Worm (Caenorhabditis elegans) whole organism, midembryonic: Measurements from ENCODE around the gene col-176.

ENCODE experiments used
- T22C8.4 ChIP-seq: fragments of 200-800 bp; sonication (Bioruptor generic); IDR thresholded peaks from 2 replicates; pipeline ENCODE4 v1.3.6; 2022; ENCODE audit warnings: missing genetic modification characterization, missing compliant biosample characterization
- cog-1 ChIP-seq: sonication (generic microtip); optimal IDR thresholded peaks from 2 replicates; lab custom pipeline; 2016; ENCODE audit warnings: missing genetic modification characterization, missing compliant biosample characterization
- flt-1 ChIP-seq: fragments of 200-800 bp; sonication (Bioruptor generic); IDR thresholded peaks from 2 replicates; pipeline ENCODE4 v1.3.6; 2022; ENCODE audit warnings: missing genetic modification characterization, missing compliant biosample characterization
- klf-2 ChIP-seq: fragments of 200-800 bp; sonication (Bioruptor generic); conservative IDR thresholded peaks from 2 replicates; pipeline ENCODE4 v1.3.6; 2022; ENCODE audit warnings: missing genetic modification reagents, missing genetic modification characterization, missing compliant biosample characterization
- med-1 ChIP-seq: sonication (generic microtip); optimal IDR thresholded peaks from 2 replicates; lab custom pipeline; 2017; ENCODE audit warnings: missing genetic modification characterization, mild to moderate bottlenecking, missing compliant biosample characterization, antibody characterized with exemption, missing genetic modification reagents; ENCODE audit not compliant: insufficient read depth
- ref-1 ChIP-seq: fragments of 200-800 bp; sonication (Bioruptor generic); conservative IDR thresholded peaks from 2 replicates; pipeline ENCODE4 v1.3.6; 2022; ENCODE audit warnings: missing genetic modification reagents, missing genetic modification characterization, missing compliant biosample characterization
- tab-1 ChIP-seq: fragments of 200-800 bp; sonication (Bioruptor generic); IDR thresholded peaks from 2 replicates; pipeline ENCODE4 v1.3.6; 2022; ENCODE audit warnings: missing genetic modification characterization, missing compliant biosample characterization
- ztf-23 ChIP-seq: fragments of 200-800 bp; sonication (Bioruptor generic); IDR thresholded peaks from 2 replicates; pipeline ENCODE4 v1.3.6; 2022; ENCODE audit warnings: missing genetic modification reagents, missing genetic modification characterization, missing compliant biosample characterization
- ztf-29 ChIP-seq: fragments of 200-800 bp; sonication (Bioruptor generic); IDR thresholded peaks from 2 replicates; pipeline ENCODE4 v1.3.6; 2022; ENCODE audit warnings: missing genetic modification reagents, missing genetic modification characterization, missing compliant biosample characterization

col-176 gene

ce11 chrX:10083272-10083671 is 5.9 kb downstream of the col-176 start:
- TF ChIP-seq tab-1 (GFP tag; lab: Robert Waterston, UW) (no peak), ref-1 (GFP tag; lab: Robert Waterston, UW) (no peak), flt-1 (no peak), T22C8.4 (GFP tag; lab: Robert Waterston, UW) (no peak), cog-1 (tag; lab: Kevin White, UChicago) (no peak), med-1 (GFP tag; lab: Kevin White, UChicago) (no peak), ztf-29 (no peak), ztf-23 (GFP tag; lab: Robert Waterston, UW) (no peak), klf-2 (GFP tag; lab: Robert Waterston, UW) (no peak)

DNA sequence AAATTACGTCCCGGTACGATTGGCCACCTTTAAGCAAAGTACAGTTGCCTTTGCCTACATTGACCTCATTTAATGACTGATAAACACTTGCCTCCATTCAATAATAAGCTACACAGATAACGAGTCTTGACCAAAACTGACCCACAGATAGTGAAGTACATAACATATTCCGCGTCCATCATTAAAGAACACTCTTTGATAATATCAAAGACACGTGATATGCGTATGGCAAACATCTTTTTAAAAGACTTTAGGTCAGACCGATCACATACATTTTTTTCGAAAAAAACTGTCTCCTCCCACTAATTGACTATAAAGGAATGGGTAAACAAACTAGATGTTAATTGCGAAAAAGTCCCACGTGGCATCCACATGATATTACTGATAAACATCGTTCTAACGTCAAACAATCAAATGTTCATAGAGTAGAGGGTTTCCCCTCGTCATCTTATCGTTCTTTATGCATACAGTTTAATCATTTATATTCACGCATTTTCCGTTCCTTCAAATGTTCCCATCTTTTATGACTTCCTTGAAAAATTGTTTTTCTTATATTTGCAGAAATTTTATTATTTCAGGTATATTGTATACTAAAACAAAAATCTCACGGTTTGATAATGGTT is 6.8 kb downstream of the col-176 start, which contains the start of gene W07E11.1:
Gene W07E11.1 (plus strand): TSS at position 573 of the 623 bp plus-strand sequence.
- TF ChIP-seq flt-1 (no peak), cog-1 (tag; lab: Kevin White, UChicago) (no peak), ref-1 (GFP tag; lab: Robert Waterston, UW) (no peak), ztf-23 (GFP tag; lab: Robert Waterston, UW) (no peak), T22C8.4 (GFP tag; lab: Robert Waterston, UW) (no peak), med-1 (GFP tag; lab: Kevin White, UChicago) (no peak), klf-2 (GFP tag; lab: Robert Waterston, UW) (no peak), ztf-29 (no peak), tab-1 (GFP tag; lab: Robert Waterston, UW) (no peak)

DNA sequence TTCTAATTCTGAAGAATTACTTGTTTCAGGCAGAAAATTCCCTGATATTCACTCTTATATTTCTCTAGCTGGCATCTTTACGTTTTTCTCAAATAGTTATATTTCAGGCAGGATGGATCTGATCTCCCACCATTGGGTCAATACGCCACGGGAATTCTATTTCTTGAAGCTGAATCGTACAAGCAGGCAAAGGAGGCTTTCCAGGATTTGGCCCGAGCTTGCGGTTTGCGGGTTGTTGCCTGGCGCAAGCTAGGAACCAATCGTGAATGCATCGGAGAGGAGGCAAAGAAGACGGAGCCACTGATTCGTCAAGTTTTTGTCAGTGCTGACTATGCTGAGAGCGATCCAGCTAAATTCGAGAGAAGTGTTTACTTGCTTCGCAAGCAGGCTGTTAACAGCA is 7.7 kb downstream of the col-176 start:
- TF ChIP-seq ztf-29 = no peak
- TF ChIP-seq T22C8.4 (GFP tag; lab: Robert Waterston, UW) = no peak
- TF ChIP-seq med-1 (GFP tag; lab: Kevin White, UChicago) = no peak
- TF ChIP-seq ztf-23 (GFP tag; lab: Robert Waterston, UW) = no peak
- TF ChIP-seq ref-1 (GFP tag; lab: Robert Waterston, UW) = no peak
- no peak for TF ChIP-seq klf-2 (GFP tag; lab: Robert Waterston, UW)
- no peak for TF ChIP-seq flt-1
- no peak for TF ChIP-seq cog-1 (tag; lab: Kevin White, UChicago)
- TF ChIP-seq tab-1 (GFP tag; lab: Robert Waterston, UW) = no peak

DNA sequence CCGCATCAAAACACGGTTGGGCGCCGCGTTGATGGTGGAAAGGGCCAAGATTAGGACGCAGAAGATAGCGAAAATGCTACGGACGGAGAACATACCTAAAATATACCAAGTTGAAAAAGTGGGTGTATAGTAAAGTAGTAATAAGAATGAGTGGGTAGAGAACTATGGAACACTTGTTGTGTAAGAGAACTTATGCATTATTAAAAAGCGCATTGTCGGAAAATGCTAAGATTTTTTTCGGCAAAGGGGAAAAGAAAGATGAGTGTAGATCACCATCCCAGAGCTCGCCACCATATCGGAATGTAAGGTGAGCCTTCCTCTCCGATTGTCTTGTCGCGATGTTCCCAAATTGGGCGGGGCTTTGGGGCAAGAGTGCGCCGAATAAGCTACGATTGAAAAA is 10.5 kb downstream of the col-176 start, which contains the start of gene flp-28:
Gene flp-28 (minus strand): TSS at position 101 of the 400 bp plus-strand sequence.
- TF ChIP-seq T22C8.4 (GFP tag; lab: Robert Waterston, UW) (no peak), tab-1 (GFP tag; lab: Robert Waterston, UW) (no peak), ztf-23 (GFP tag; lab: Robert Waterston, UW) (no peak), cog-1 (tag; lab: Kevin White, UChicago) (no peak), flt-1 (no peak), klf-2 (GFP tag; lab: Robert Waterston, UW) (no peak), ztf-29 (no peak), ref-1 (GFP tag; lab: Robert Waterston, UW) (no peak), med-1 (GFP tag; lab: Kevin White, UChicago) (no peak)

ce11 chrX:10092864-10093263 is 15.5 kb downstream of the col-176 start, which contains the start of gene flp-3:
Gene flp-3 (minus strand): TSS chrX:10092964.
- no peak for TF ChIP-seq tab-1 (GFP tag; lab: Robert Waterston, UW)
- TF ChIP-seq ztf-29 = no peak
- TF ChIP-seq ztf-23 (GFP tag; lab: Robert Waterston, UW) = no peak
- no peak for TF ChIP-seq T22C8.4 (GFP tag; lab: Robert Waterston, UW)
- no peak for TF ChIP-seq cog-1 (tag; lab: Kevin White, UChicago)
- TF ChIP-seq ref-1 (GFP tag; lab: Robert Waterston, UW) = no peak
- no peak for TF ChIP-seq flt-1
- TF ChIP-seq klf-2 (GFP tag; lab: Robert Waterston, UW) = no peak
- no peak for TF ChIP-seq med-1 (GFP tag; lab: Kevin White, UChicago)

DNA sequence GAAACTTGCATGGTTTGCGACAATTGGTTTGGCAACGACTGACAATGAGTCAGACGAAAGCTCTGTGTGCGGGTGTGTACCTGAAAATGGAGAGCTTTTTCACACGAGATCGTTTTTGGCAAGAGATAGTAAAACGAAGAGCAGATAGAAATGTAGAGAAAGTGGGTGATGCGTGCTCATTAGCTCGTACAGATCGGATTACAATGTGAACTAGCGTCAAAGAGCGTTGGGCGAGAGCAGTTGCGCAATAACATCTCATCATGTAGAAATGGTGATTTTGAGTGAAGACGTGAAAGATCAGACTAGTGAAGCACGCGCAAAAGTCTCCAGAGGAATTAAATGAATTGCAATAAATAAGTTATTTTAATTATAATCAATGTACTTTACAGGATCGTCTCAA is 17.7 kb downstream of the col-176 start, which contains the start of gene flp-2:
Gene flp-2 (minus strand): TSS at position 101 of the 400 bp plus-strand sequence.
- TF ChIP-seq ztf-23 (GFP tag; lab: Robert Waterston, UW) (no peak), T22C8.4 (GFP tag; lab: Robert Waterston, UW) (no peak), med-1 (GFP tag; lab: Kevin White, UChicago) (no peak), flt-1 (no peak), tab-1 (GFP tag; lab: Robert Waterston, UW) (no peak), ztf-29 (no peak), ref-1 (GFP tag; lab: Robert Waterston, UW) (no peak)

- no peak for TF ChIP-seq med-1 (GFP tag; lab: Kevin White, UChicago)
Observed at ce11 chrX:10113677-10114076, 36.3 kb downstream of the col-176 start.

ce11 chrX:10123015-10123414 is 45.6 kb downstream of the col-176 start:
- TF ChIP-seq ref-1 (GFP tag; lab: Robert Waterston, UW) = no peak

- TF ChIP-seq klf-2 (GFP tag; lab: Robert Waterston, UW) (no peak), T22C8.4 (GFP tag; lab: Robert Waterston, UW) (no peak), flt-1 (no peak), ztf-29 (no peak), cog-1 (tag; lab: Kevin White, UChicago) (no peak)
Observed at ce11 chrX:10124338-10124737, 46.9 kb downstream of the col-176 start.
